Fruit fly (Drosophila melanogaster) whole organism, embryonic: Measurements from ENCODE around the gene D1.

Source experiments
- Bgb ChIP-seq: fragments of 200-800 bp; sonication (Bioruptor generic); IDR thresholded peaks from 2 replicates; pipeline ENCODE4 v1.3.6; 2022; ENCODE audit warnings: missing biosample characterization, missing genetic modification characterization; ENCODE audit not compliant: partially characterized antibody
- BtbVII ChIP-seq: fragments of 200-800 bp; sonication (Bioruptor generic); optimal IDR thresholded peaks from 3 replicates; lab custom pipeline; 2017; ENCODE audit warnings: missing biosample characterization, mild to moderate bottlenecking, missing genetic modification characterization
- CG1233 ChIP-seq: fragments of 200-800 bp; sonication (Bioruptor generic); optimal IDR thresholded peaks from 4 replicates; lab custom pipeline; 2018; ENCODE audit warnings: missing biosample characterization, mild to moderate bottlenecking, missing genetic modification characterization
- CG12769 ChIP-seq: fragments of 200-800 bp; sonication (Bioruptor generic); optimal IDR thresholded peaks from 2 replicates; lab custom pipeline; 2019; ENCODE audit warnings: missing biosample characterization, mild to moderate bottlenecking, missing genetic modification characterization, moderate library complexity
- CG13123 ChIP-seq: fragments of 200-800 bp; sonication (Bioruptor generic); optimal IDR thresholded peaks from 2 replicates; lab custom pipeline; 2016; ENCODE audit warnings: missing biosample characterization, missing genetic modification characterization
- CG14441 ChIP-seq: fragments of 200-800 bp; sonication (Bioruptor generic); IDR thresholded peaks from 2 replicates; pipeline ENCODE4 v1.3.6; 2022; ENCODE audit warnings: missing biosample characterization, missing genetic modification characterization
- CG1602 ChIP-seq: fragments of 200-800 bp; sonication (Bioruptor generic); optimal IDR thresholded peaks from 3 replicates; lab custom pipeline; 2016; ENCODE audit warnings: missing biosample characterization, missing genetic modification characterization
- CG1603 ChIP-seq: fragments of 200-800 bp; sonication (Bioruptor generic); optimal IDR thresholded peaks from 2 replicates; lab custom pipeline; 2019; ENCODE audit warnings: missing biosample characterization, mild to moderate bottlenecking, missing genetic modification characterization, moderate library complexity
- CG16779 ChIP-seq: fragments of 200-800 bp; sonication (Bioruptor generic); IDR thresholded peaks from 2 replicates; pipeline ENCODE4 v1.3.6; 2022; ENCODE audit warnings: missing biosample characterization, missing genetic modification characterization
- CG2202 ChIP-seq: fragments of 200-800 bp; sonication (Bioruptor generic); optimal IDR thresholded peaks from 2 replicates; lab custom pipeline; 2018; ENCODE audit warnings: missing biosample characterization, mild to moderate bottlenecking, missing genetic modification characterization
- CG2875 ChIP-seq: fragments of 200-800 bp; sonication (Bioruptor generic); optimal IDR thresholded peaks from 2 replicates; lab custom pipeline; 2017; ENCODE audit warnings: missing biosample characterization, mild to moderate bottlenecking, missing genetic modification characterization, missing genetic modification reagents
- CG32772 ChIP-seq: fragments of 200-800 bp; sonication (Bioruptor generic); IDR thresholded peaks from 2 replicates; pipeline ENCODE4 v1.3.6; 2022; ENCODE audit warnings: missing biosample characterization, missing genetic modification characterization
- CG33557 ChIP-seq: fragments of 200-800 bp; sonication (Bioruptor generic); optimal IDR thresholded peaks from 2 replicates; lab custom pipeline; 2019; ENCODE audit warnings: missing biosample characterization, mild to moderate bottlenecking, missing genetic modification characterization, moderate library complexity
- CG4360 ChIP-seq: fragments of 200-800 bp; sonication (Bioruptor generic); IDR thresholded peaks from 2 replicates; pipeline ENCODE4 v1.3.6; 2022; ENCODE audit warnings: missing biosample characterization, missing genetic modification characterization
- CG6272 ChIP-seq: fragments of 200-800 bp; sonication (Bioruptor generic); IDR thresholded peaks from 2 replicates; pipeline ENCODE4 v1.3.6; 2022; ENCODE audit warnings: missing biosample characterization, missing genetic modification characterization
- CG9932 ChIP-seq: fragments of 200-800 bp; sonication (Bioruptor generic); IDR thresholded peaks from 2 replicates; pipeline ENCODE4 v1.3.6; 2022; ENCODE audit warnings: missing biosample characterization, missing genetic modification characterization
- Dbx ChIP-seq: fragments of 200-800 bp; sonication (Bioruptor generic); IDR thresholded peaks from 3 replicates; pipeline ENCODE4 v1.3.6; 2022; ENCODE audit warnings: missing biosample characterization, missing genetic modification characterization
- Doc3 ChIP-seq: fragments of 200-800 bp; sonication (Bioruptor generic); IDR thresholded peaks from 3 replicates; pipeline ENCODE4 v1.3.6; 2022; ENCODE audit warnings: missing biosample characterization, missing genetic modification characterization; ENCODE audit not compliant: partially characterized antibody
- Dref ChIP-seq: fragments of 200-800 bp; sonication (Bioruptor generic); IDR thresholded peaks from 2 replicates; pipeline ENCODE4 v1.3.6; 2022; ENCODE audit warnings: missing biosample characterization, missing genetic modification characterization
- HmgD ChIP-seq: fragments of 200-800 bp; sonication (Bioruptor generic); optimal IDR thresholded peaks from 3 replicates; lab custom pipeline; 2016; ENCODE audit warnings: missing biosample characterization, missing genetic modification characterization
- Hsf ChIP-seq: fragments of 200-800 bp; sonication (Bioruptor generic); optimal IDR thresholded peaks from 3 replicates; lab custom pipeline; 2016; ENCODE audit warnings: missing biosample characterization, missing genetic modification characterization
- Jarid2 ChIP-seq: fragments of 200-800 bp; sonication (Bioruptor generic); optimal IDR thresholded peaks from 3 replicates; lab custom pipeline; 2017; ENCODE audit warnings: mild to moderate bottlenecking, missing biosample characterization, missing genetic modification reagents, missing genetic modification characterization
- Med ChIP-seq: fragments of 200-800 bp; sonication (Bioruptor generic); peaks from one replicate; lab custom pipeline; 2016; ENCODE audit warnings: missing biosample characterization, missing genetic modification characterization, mild to moderate bottlenecking, inconsistent platforms, moderate library complexity
- Meics ChIP-seq: fragments of 200-800 bp; sonication (Bioruptor generic); optimal IDR thresholded peaks from 2 replicates; lab custom pipeline; 2017; ENCODE audit warnings: missing biosample characterization, mild to moderate bottlenecking, missing genetic modification characterization
- Poxn ChIP-seq: fragments of 200-800 bp; sonication (Bioruptor generic); IDR thresholded peaks from 2 replicates; pipeline ENCODE4 v1.3.6; 2022; ENCODE audit warnings: missing biosample characterization, missing genetic modification characterization
- Ptx1 ChIP-seq: fragments of 200-800 bp; sonication (Bioruptor generic); IDR thresholded peaks from 2 replicates; pipeline ENCODE4 v1.3.6; 2022; ENCODE audit warnings: missing biosample characterization, missing genetic modification characterization
- Rx ChIP-seq: fragments of 200-800 bp; sonication (Bioruptor generic); IDR thresholded peaks from 2 replicates; pipeline ENCODE4 v1.3.6; 2022; ENCODE audit warnings: missing biosample characterization, missing genetic modification characterization
- Sox102F ChIP-seq: fragments of 200-800 bp; sonication (Bioruptor generic); optimal IDR thresholded peaks from 2 replicates; lab custom pipeline; 2018; ENCODE audit warnings: missing biosample characterization, mild to moderate bottlenecking, missing genetic modification characterization, moderate library complexity
- al ChIP-seq: fragments of 200-800 bp; sonication (Bioruptor generic); IDR thresholded peaks from 2 replicates; pipeline ENCODE4 v1.3.6; 2022; ENCODE audit warnings: missing biosample characterization, missing genetic modification characterization
- amos ChIP-seq: fragments of 200-800 bp; sonication (Bioruptor generic); IDR thresholded peaks from 2 replicates; pipeline ENCODE4 v1.3.6; 2022; ENCODE audit warnings: missing biosample characterization, missing genetic modification characterization; ENCODE audit not compliant: partially characterized antibody
- bigmax ChIP-seq: fragments of 200-800 bp; sonication (Bioruptor generic); optimal IDR thresholded peaks from 2 replicates; lab custom pipeline; 2018; ENCODE audit warnings: missing biosample characterization, mild to moderate bottlenecking, missing genetic modification characterization
- bowl ChIP-seq: fragments of 200-800 bp; sonication (Bioruptor generic); IDR thresholded peaks from 2 replicates; pipeline ENCODE4 v1.3.6; 2022; ENCODE audit warnings: missing biosample characterization, missing genetic modification characterization
- caup ChIP-seq: fragments of 200-800 bp; sonication (Bioruptor generic); optimal IDR thresholded peaks from 3 replicates; lab custom pipeline; 2017; ENCODE audit warnings: missing biosample characterization, mild to moderate bottlenecking, missing genetic modification characterization, moderate library complexity; ENCODE audit not compliant: severe bottlenecking
- crol ChIP-seq: fragments of 200-800 bp; sonication (Bioruptor generic); IDR thresholded peaks from 2 replicates; pipeline ENCODE4 v1.3.6; 2022; ENCODE audit warnings: missing biosample characterization, missing genetic modification characterization
- dpn ChIP-seq, 2 experiments: fragments of 200-800 bp; sonication (Bioruptor generic); optimal IDR thresholded peaks; 3 replicates each; lab custom pipeline; 2016; ENCODE audit warnings: missing biosample characterization in 2 of 2, missing genetic modification characterization in 2 of 2
- fu2 ChIP-seq: fragments of 200-800 bp; sonication (Bioruptor generic); optimal IDR thresholded peaks from 2 replicates; lab custom pipeline; 2016; ENCODE audit warnings: missing biosample characterization, missing genetic modification characterization
- gro ChIP-seq: fragments of 200-800 bp; sonication (Bioruptor generic); optimal IDR thresholded peaks from 2 replicates; lab custom pipeline; 2016; ENCODE audit warnings: missing biosample characterization, missing genetic modification characterization
- gt ChIP-seq: fragments of 200-800 bp; sonication (Bioruptor generic); IDR thresholded peaks from 2 replicates; pipeline ENCODE4 v1.3.6; 2022; ENCODE audit warnings: missing biosample characterization, missing genetic modification characterization
- ham ChIP-seq: fragments of 200-800 bp; sonication (Bioruptor generic); IDR thresholded peaks from 2 replicates; pipeline ENCODE4 v1.3.6; 2022; ENCODE audit warnings: missing biosample characterization, missing genetic modification characterization
- inv ChIP-seq: fragments of 200-800 bp; sonication (Bioruptor generic); IDR thresholded peaks from 2 replicates; pipeline ENCODE4 v1.3.6; 2022; ENCODE audit warnings: missing biosample characterization, missing genetic modification characterization; ENCODE audit not compliant: partially characterized antibody
- jing ChIP-seq: fragments of 200-800 bp; sonication (Bioruptor generic); optimal IDR thresholded peaks from 2 replicates; lab custom pipeline; 2018; ENCODE audit warnings: missing biosample characterization, mild to moderate bottlenecking, missing genetic modification characterization
- knrl ChIP-seq: fragments of 200-800 bp; sonication (Bioruptor generic); IDR thresholded peaks from 3 replicates; pipeline ENCODE4 v1.3.6; 2022; ENCODE audit warnings: missing biosample characterization, missing genetic modification characterization; ENCODE audit not compliant: partially characterized antibody
- scrt ChIP-seq: fragments of 200-800 bp; sonication (Bioruptor generic); optimal IDR thresholded peaks from 2 replicates; lab custom pipeline; 2018; ENCODE audit warnings: missing biosample characterization, mild to moderate bottlenecking, missing genetic modification characterization, moderate library complexity
- ttk ChIP-seq: fragments of 200-800 bp; sonication (Bioruptor generic); IDR thresholded peaks from 2 replicates; pipeline ENCODE4 v2.1.2; 2022; ENCODE audit warnings: missing biosample characterization, missing genetic modification characterization
- tx ChIP-seq: fragments of 200-800 bp; sonication (Bioruptor generic); optimal IDR thresholded peaks from 2 replicates; lab custom pipeline; 2016; ENCODE audit warnings: missing biosample characterization, missing genetic modification characterization
- unc-4 ChIP-seq: fragments of 200-800 bp; sonication (Bioruptor generic); IDR thresholded peaks from 2 replicates; pipeline ENCODE4 v1.3.6; 2022; ENCODE audit warnings: missing biosample characterization, missing genetic modification characterization; ENCODE audit not compliant: partially characterized antibody
- usp ChIP-seq: fragments of >200 bp; optimal IDR thresholded peaks from 2 replicates; lab custom pipeline; 2017; ENCODE audit warnings: missing biosample characterization, missing genetic modification characterization
- wdn ChIP-seq: fragments of 200-800 bp; sonication (Bioruptor generic); IDR thresholded peaks from 2 replicates; pipeline ENCODE4 v1.3.6; 2022; ENCODE audit warnings: missing biosample characterization, missing genetic modification characterization
- wor ChIP-seq: fragments of 200-800 bp; sonication (Bioruptor generic); IDR thresholded peaks from 2 replicates; pipeline ENCODE4 v1.3.6; 2022; ENCODE audit warnings: missing biosample characterization, missing genetic modification characterization

D1 gene

dm6 chr3R:9229075-9229835 lies 11.2 kb downstream of the D1 start (continued):
- TF ChIP-seq BtbVII: peak; percentile 23
- TF ChIP-seq scrt: no peak
- no peak for TF ChIP-seq Dref (GFP tag; lab: Robert Waterston, UW)
- TF ChIP-seq knrl (GFP tag; lab: Robert Waterston, UW): no peak
- TF ChIP-seq CG33557 (GFP tag; lab: Kevin White, UChicago): peak; percentile 62
- no peak for TF ChIP-seq Poxn
- peak; percentile 78 for TF ChIP-seq CG1603
- peak; percentile 72 to 81 for TF ChIP-seq dpn (GFP tag; optimal IDR thresholded peaks at IDR 0.05; lab: Kevin White, UChicago)
- TF ChIP-seq amos (GFP tag; lab: Robert Waterston, UW): no peak
- peak; percentile 77 for TF ChIP-seq crol (GFP tag; lab: Robert Waterston, UW)
- TF ChIP-seq Dbx (GFP tag; lab: Robert Waterston, UW): no peak
- TF ChIP-seq ttk (GFP tag; lab: Robert Waterston, UW): peak; percentile 57; the same call in 1 of the 2 replicates
- TF ChIP-seq Bgb (GFP tag; lab: Robert Waterston, UW): no peak
- TF ChIP-seq Rx (GFP tag; lab: Robert Waterston, UW): peak; percentile 71
- no peak for TF ChIP-seq wdn (GFP tag; lab: Robert Waterston, UW)
- TF ChIP-seq Ptx1 (GFP tag; lab: Robert Waterston, UW): peak; percentile 74
- TF ChIP-seq CG12769 (tag; lab: Kevin White, UChicago): peak; percentile 86
- peak; percentile 36 for TF ChIP-seq gro (GFP tag; lab: Kevin White, UChicago)
- no peak for TF ChIP-seq ham
- TF ChIP-seq Meics: peak; percentile 59
- TF ChIP-seq unc-4: no peak
- no peak for TF ChIP-seq inv (GFP tag; lab: Robert Waterston, UW)
- TF ChIP-seq CG4360: peak; percentile 85
- peak; percentile 63 for TF ChIP-seq fu2 (GFP tag; lab: Kevin White, UChicago)
- peak; percentile 74 for TF ChIP-seq CG1602
- no peak for TF ChIP-seq usp (GFP tag; lab: Kevin White, UChicago)
- TF ChIP-seq Hsf (GFP tag; lab: Kevin White, UChicago): peak; percentile 86
- no peak for TF ChIP-seq Doc3 (GFP tag; lab: Robert Waterston, UW)
- TF ChIP-seq CG14441 (GFP tag; lab: Robert Waterston, UW): peak; percentile 65
- TF ChIP-seq tx (GFP tag; lab: Kevin White, UChicago): peak; percentile 82
- peak; percentile 49 for TF ChIP-seq caup (GFP tag; lab: Kevin White, UChicago)
- peak; percentile 59 for TF ChIP-seq CG1233
- 0 out of 2 replicates have a peak, but pooled peaks have one; percentile 39 for TF ChIP-seq wor
- TF ChIP-seq bigmax (GFP tag; lab: Kevin White, UChicago): no peak
- TF ChIP-seq CG32772: peak; percentile 69
- peak; percentile 82 for TF ChIP-seq Sox102F (GFP tag; lab: Kevin White, UChicago)
- no peak; the same call in 1 of the 2 replicates for TF ChIP-seq CG9932 (GFP tag; lab: Robert Waterston, UW)
- peak; percentile 25; the same call in 1 of the 2 replicates for TF ChIP-seq CG6272 (GFP tag; lab: Robert Waterston, UW)
- TF ChIP-seq al (GFP tag; lab: Robert Waterston, UW): 0 out of 2 replicates have a peak, but pooled peaks have one; percentile 23
- peak; percentile 16 for TF ChIP-seq Jarid2 (GFP tag; lab: Kevin White, UChicago)
- peak; percentile 62 for TF ChIP-seq CG2875 (GFP tag; lab: Kevin White, UChicago)
- TF ChIP-seq CG2202: peak; percentile 79
- peak; percentile 89 for TF ChIP-seq Med (GFP tag; lab: Kevin White, UChicago)
- TF ChIP-seq HmgD (GFP tag; lab: Kevin White, UChicago): no peak
- TF ChIP-seq bowl (GFP tag; lab: Robert Waterston, UW): no peak
- peak; percentile 63 for TF ChIP-seq jing
- no peak for TF ChIP-seq CG16779 (GFP tag; lab: Robert Waterston, UW)
- TF ChIP-seq gt (GFP tag; lab: Robert Waterston, UW): no peak
- peak; percentile 61 for TF ChIP-seq CG13123
